Worm (Caenorhabditis elegans) whole organism, L1 larva: ENCODE data around the gene Y59C2A.3.

Experiments used
- lin-35 ChIP-seq, 2 experiments: fragments of 150-350 bp; optimal IDR thresholded peaks; 2 replicates each; lab custom pipeline; 2014; ENCODE audit warnings: missing biosample characterization in 2 of 2, missing genetic modification characterization in 2 of 2, missing genetic modification reagents in 2 of 2
- lir-3 ChIP-seq: sonication (generic microtip); optimal IDR thresholded peaks from 2 replicates; lab custom pipeline; 2016; ENCODE audit warnings: mild to moderate bottlenecking, missing genetic modification characterization, moderate library complexity, missing compliant biosample characterization; ENCODE audit not compliant: poor library complexity
- mdl-1 ChIP-seq, 2 experiments: fragments of 150-350 bp; optimal IDR thresholded peaks; 2 replicates each; lab custom pipeline; 2014 to 2017; ENCODE audit warnings: missing biosample characterization in 2 of 2, missing genetic modification characterization in 2 of 2, inconsistent platforms in 1 of 2
- mep-1 ChIP-seq: fragments of 150-350 bp; optimal IDR thresholded peaks from 2 replicates; lab custom pipeline; 2014; ENCODE audit warnings: missing biosample characterization, missing genetic modification characterization
- snpc-4 ChIP-seq: fragments of 150-350 bp; optimal IDR thresholded peaks from 2 replicates; lab custom pipeline; 2014; ENCODE audit warnings: missing biosample characterization, missing genetic modification characterization
- unc-30 ChIP-seq: sonication (generic microtip); optimal IDR thresholded peaks from 2 replicates; lab custom pipeline; 2017; ENCODE audit warnings: missing biosample characterization, missing genetic modification characterization

DNA sequence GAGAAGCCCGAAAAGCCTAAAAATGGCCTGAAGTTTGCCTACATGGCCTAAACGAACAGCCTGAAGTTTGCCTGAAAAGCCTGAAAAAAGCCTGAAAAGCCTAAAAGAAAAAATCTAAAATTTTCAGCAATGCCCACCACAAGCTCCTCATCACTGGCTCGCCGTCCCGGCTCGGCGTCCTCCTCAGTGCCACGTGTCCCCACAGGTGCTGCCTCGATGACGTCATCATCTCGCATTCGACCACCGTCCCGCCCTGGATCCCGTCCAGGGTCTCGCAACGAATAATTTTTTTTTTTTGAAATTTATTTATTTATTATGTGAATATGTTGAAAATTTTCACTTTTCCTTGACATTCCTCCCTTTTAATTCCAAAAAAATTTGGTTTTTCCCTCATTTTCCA lies 34.0 kb upstream of the Y59C2A.3 start:
- TF ChIP-seq lir-3 (tag; lab: Kevin White, UChicago) (no peak), snpc-4 (tag; lab: Kevin White, UChicago) (no peak), unc-30 (tag; lab: Kevin White, UChicago) (no peak), mdl-1 (tag; optimal IDR thresholded peaks at IDR 0.05; lab: Kevin White, UChicago) (no peak), lin-35 (GFP tag; optimal IDR thresholded peaks at IDR 0.05; lab: Kevin White, UChicago) (no peak), mep-1 (no peak)
